Worm (Caenorhabditis elegans) whole organism, young adult: ENCODE data around the gene C34B4.5.
A peak's percentile ranks its signal among the peaks of the same experiment; 100 is the strongest.

Experiments
- B0019.2 ChIP-seq: fragments of 200-800 bp; sonication (Bioruptor generic); conservative IDR thresholded peaks from 2 replicates; pipeline ENCODE4 v1.3.6; 2022; ENCODE audit warnings: missing genetic modification reagents, missing genetic modification characterization, missing compliant biosample characterization
- B0261.1 ChIP-seq: sonication (generic microtip); optimal IDR thresholded peaks from 2 replicates; lab custom pipeline; 2016; ENCODE audit warnings: mild to moderate bottlenecking, missing genetic modification characterization, moderate library complexity, missing compliant biosample characterization
- B0336.3 ChIP-seq: fragments of 200-800 bp; sonication (Bioruptor generic); IDR thresholded peaks from 2 replicates; pipeline ENCODE4 v1.3.6; 2022; ENCODE audit warnings: missing genetic modification characterization, missing compliant biosample characterization
- D2030.7 ChIP-seq: fragments of 200-800 bp; sonication (Bioruptor generic); IDR thresholded peaks from 2 replicates; pipeline ENCODE4 v1.3.6; 2022; ENCODE audit warnings: missing genetic modification reagents, missing genetic modification characterization, missing compliant biosample characterization
- F10E7.11 ChIP-seq: sonication (generic microtip); optimal IDR thresholded peaks from 2 replicates; lab custom pipeline; 2017; ENCODE audit warnings: mild to moderate bottlenecking, missing genetic modification characterization, moderate library complexity, missing compliant biosample characterization
- F23B12.7 ChIP-seq: sonication (generic microtip); optimal IDR thresholded peaks from 2 replicates; lab custom pipeline; 2017; ENCODE audit warnings: missing genetic modification characterization, mild to moderate bottlenecking, missing compliant biosample characterization, antibody characterized with exemption, moderate library complexity; ENCODE audit not compliant: insufficient read depth
- F33H1.4 ChIP-seq: fragments of 200-800 bp; sonication (Bioruptor generic); IDR thresholded peaks from 2 replicates; pipeline ENCODE4 v1.3.6; 2022; ENCODE audit warnings: missing genetic modification reagents, missing genetic modification characterization, missing compliant biosample characterization
- K11D2.4 ChIP-seq: fragments of 200-800 bp; sonication (Bioruptor generic); IDR thresholded peaks from 2 replicates; pipeline ENCODE4 v1.3.6; 2022; ENCODE audit warnings: missing genetic modification reagents, missing genetic modification characterization, missing compliant biosample characterization
- K12H6.12 ChIP-seq: fragments of 200-800 bp; sonication (Bioruptor generic); optimal IDR thresholded peaks from 2 replicates; lab custom pipeline; 2018; ENCODE audit warnings: mild to moderate bottlenecking, missing genetic modification characterization, missing compliant biosample characterization
- Y79H2A.3 ChIP-seq: fragments of 200-800 bp; sonication (Bioruptor generic); conservative IDR thresholded peaks from 2 replicates; pipeline ENCODE4 v1.3.6; 2022; ENCODE audit warnings: missing genetic modification reagents, missing genetic modification characterization, missing compliant biosample characterization
- Y95B8A.8 ChIP-seq: fragments of 200-800 bp; sonication (Bioruptor generic); IDR thresholded peaks from 2 replicates; pipeline ENCODE4 v1.3.6; 2022; ENCODE audit warnings: missing genetic modification reagents, missing genetic modification characterization, missing compliant biosample characterization
- aptf-2 ChIP-seq: fragments of 200-800 bp; sonication (Bioruptor generic); conservative IDR thresholded peaks from 2 replicates; pipeline ENCODE4 v1.3.6; 2022; ENCODE audit warnings: missing genetic modification reagents, missing genetic modification characterization, missing compliant biosample characterization
- athp-1 ChIP-seq: sonication (generic microtip); optimal IDR thresholded peaks from 2 replicates; lab custom pipeline; 2017; ENCODE audit warnings: mild to moderate bottlenecking, missing genetic modification characterization, missing compliant biosample characterization
- ccch-3 ChIP-seq: fragments of 200-800 bp; sonication (Bioruptor generic); optimal IDR thresholded peaks from 2 replicates; lab custom pipeline; 2018; ENCODE audit warnings: mild to moderate bottlenecking, missing genetic modification characterization, missing compliant biosample characterization
- ceh-58 ChIP-seq: fragments of 200-800 bp; sonication (Bioruptor generic); IDR thresholded peaks from 2 replicates; pipeline ENCODE4 v1.3.6; 2022; ENCODE audit warnings: missing genetic modification characterization, missing compliant biosample characterization
- chd-7 ChIP-seq: sonication (generic microtip); optimal IDR thresholded peaks from 2 replicates; lab custom pipeline; 2016; ENCODE audit warnings: mild to moderate bottlenecking, missing genetic modification characterization, moderate library complexity, missing compliant biosample characterization
- die-1 ChIP-seq: sonication (generic microtip); optimal IDR thresholded peaks from 2 replicates; lab custom pipeline; 2016; ENCODE audit warnings: missing genotype, mild to moderate bottlenecking, missing genetic modification characterization, missing compliant biosample characterization
- dpl-1 ChIP-seq: fragments of 150-350 bp; optimal IDR thresholded peaks from 2 replicates; lab custom pipeline; 2014; ENCODE audit warnings: missing biosample characterization, missing genetic modification reagents, missing genetic modification characterization
- efl-1 ChIP-seq: fragments of 150-350 bp; optimal IDR thresholded peaks from 2 replicates; lab custom pipeline; 2014; ENCODE audit warnings: missing biosample characterization, missing genetic modification reagents, missing genetic modification characterization
- ets-4 ChIP-seq: fragments of 200-800 bp; sonication (Bioruptor generic); optimal IDR thresholded peaks from 2 replicates; lab custom pipeline; 2018; ENCODE audit warnings: mild to moderate bottlenecking, missing genetic modification characterization, missing compliant biosample characterization
- hmg-20 ChIP-seq: fragments of 200-800 bp; sonication (Bioruptor generic); IDR thresholded peaks from 2 replicates; pipeline ENCODE4 v1.3.6; 2022; ENCODE audit warnings: missing genetic modification reagents, missing genetic modification characterization, missing compliant biosample characterization
- lag-1 ChIP-seq: fragments of 200-800 bp; sonication (Bioruptor generic); IDR thresholded peaks from 2 replicates; pipeline ENCODE4 v1.3.6; 2022; ENCODE audit warnings: missing genetic modification reagents, missing genetic modification characterization, missing compliant biosample characterization
- let-526 ChIP-seq: fragments of 200-800 bp; sonication (Bioruptor generic); IDR thresholded peaks from 2 replicates; pipeline ENCODE4 v1.3.6; 2022; ENCODE audit warnings: missing genetic modification reagents, missing genetic modification characterization, missing compliant biosample characterization
- lin-40 ChIP-seq: sonication (generic microtip); optimal IDR thresholded peaks from 2 replicates; lab custom pipeline; 2016; ENCODE audit warnings: missing genetic modification characterization, mild to moderate bottlenecking, missing compliant biosample characterization, missing genotype, missing genetic modification reagents
- lin-54 ChIP-seq: fragments of 200-800 bp; sonication (Bioruptor generic); optimal IDR thresholded peaks from 2 replicates; lab custom pipeline; 2018; ENCODE audit warnings: mild to moderate bottlenecking, missing genetic modification characterization, missing compliant biosample characterization
- lsl-1 ChIP-seq: fragments of 200-800 bp; sonication (Bioruptor generic); optimal IDR thresholded peaks from 2 replicates; lab custom pipeline; 2018; ENCODE audit warnings: mild to moderate bottlenecking, missing genetic modification characterization, moderate library complexity, missing compliant biosample characterization
- madf-3 ChIP-seq: fragments of 200-800 bp; sonication (Bioruptor generic); IDR thresholded peaks from 2 replicates; pipeline ENCODE4 v1.3.6; 2022; ENCODE audit warnings: missing genetic modification reagents, missing genetic modification characterization, missing compliant biosample characterization
- mcd-1 ChIP-seq: fragments of 200-800 bp; sonication (Bioruptor generic); IDR thresholded peaks from 2 replicates; pipeline ENCODE4 v1.3.6; 2022; ENCODE audit warnings: missing genetic modification reagents, missing genetic modification characterization, missing compliant biosample characterization
- mel-28 ChIP-seq: sonication (generic microtip); optimal IDR thresholded peaks from 2 replicates; lab custom pipeline; 2016; ENCODE audit warnings: borderline replicate concordance, mild to moderate bottlenecking, missing genetic modification characterization, missing compliant biosample characterization
- nfya-1 ChIP-seq: sonication (generic microtip); optimal IDR thresholded peaks from 2 replicates; lab custom pipeline; 2017; ENCODE audit warnings: antibody characterized with exemption, missing compliant biosample characterization, missing genetic modification characterization, borderline replicate concordance; ENCODE audit not compliant: insufficient read depth
- nfya-2 ChIP-seq: fragments of 200-800 bp; sonication (Bioruptor generic); IDR thresholded peaks from 2 replicates; pipeline ENCODE4 v1.3.6; 2022; ENCODE audit warnings: missing genetic modification reagents, missing genetic modification characterization, missing compliant biosample characterization
- nfyb-1 ChIP-seq: fragments of 200-800 bp; sonication (Bioruptor generic); IDR thresholded peaks from 2 replicates; pipeline ENCODE4 v1.3.6; 2022; ENCODE audit warnings: missing genetic modification reagents, missing genetic modification characterization, missing compliant biosample characterization
- nhr-27 ChIP-seq: fragments of 200-800 bp; sonication (Bioruptor generic); optimal IDR thresholded peaks from 2 replicates; lab custom pipeline; 2018; ENCODE audit warnings: mild to moderate bottlenecking, missing genetic modification characterization, moderate library complexity, missing compliant biosample characterization
- somi-1 ChIP-seq: fragments of 200-800 bp; sonication (Bioruptor generic); optimal IDR thresholded peaks from 2 replicates; lab custom pipeline; 2018; ENCODE audit warnings: mild to moderate bottlenecking, missing genetic modification characterization, missing compliant biosample characterization
- sptf-2 ChIP-seq: fragments of 200-800 bp; sonication (Bioruptor generic); optimal IDR thresholded peaks from 2 replicates; lab custom pipeline; 2018; ENCODE audit warnings: mild to moderate bottlenecking, missing genetic modification characterization, missing compliant biosample characterization
- tlf-1 ChIP-seq: fragments of 200-800 bp; sonication (Bioruptor generic); optimal IDR thresholded peaks from 2 replicates; lab custom pipeline; 2018; ENCODE audit warnings: mild to moderate bottlenecking, missing genetic modification characterization, missing compliant biosample characterization
- zim-3 ChIP-seq: sonication (generic microtip); optimal IDR thresholded peaks from 2 replicates; lab custom pipeline; 2017; ENCODE audit warnings: mild to moderate bottlenecking, missing genetic modification characterization, moderate library complexity, missing compliant biosample characterization
- ztf-25 ChIP-seq: fragments of 200-800 bp; sonication (Bioruptor generic); IDR thresholded peaks from 2 replicates; pipeline ENCODE4 v1.3.6; 2022; ENCODE audit warnings: missing genetic modification reagents, missing genetic modification characterization, missing compliant biosample characterization

The C34B4.5 gene

DNA sequence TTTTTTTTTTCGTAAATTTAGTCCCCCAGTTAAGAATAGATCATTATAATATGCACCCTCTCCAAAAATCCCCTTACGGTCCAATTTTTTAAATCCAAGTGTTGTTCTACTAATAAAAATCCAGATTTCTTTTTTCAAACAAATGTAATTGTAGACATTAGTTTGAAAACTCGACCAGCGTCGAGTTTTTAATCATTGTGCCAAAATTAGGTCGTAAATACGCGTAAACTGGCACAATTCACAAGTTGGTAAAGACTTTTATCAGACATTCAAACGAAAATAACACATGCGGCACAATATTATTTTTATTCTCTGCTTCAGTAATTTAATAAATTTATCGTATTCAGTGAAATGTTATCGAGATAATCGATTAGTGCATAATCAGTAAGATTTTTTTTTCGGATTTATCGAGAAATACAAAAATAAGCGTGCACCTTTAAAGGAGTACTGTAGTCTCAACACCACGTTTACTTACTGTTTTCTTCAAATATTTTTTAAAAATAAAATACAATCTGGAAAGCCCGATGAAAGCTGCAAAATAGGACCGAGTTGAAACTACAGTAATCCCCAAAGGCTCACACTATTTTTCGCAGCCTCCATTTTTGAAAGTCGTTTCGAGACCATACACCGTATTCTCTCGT lies 5.5 kb upstream of the C34B4.5 start, which contains the start of gene C34B4.4 (continued):
- TF ChIP-seq ztf-25 (GFP tag; lab: Robert Waterston, UW), result no peak
- peak; percentile 60 for TF ChIP-seq zim-3
- peak; percentile 2 for TF ChIP-seq chd-7 (tag; lab: Kevin White, UChicago)
- no peak for TF ChIP-seq D2030.7 (GFP tag; lab: Robert Waterston, UW)
- no peak for TF ChIP-seq mcd-1 (GFP tag; lab: Robert Waterston, UW)
- no peak for TF ChIP-seq Y95B8A.8 (GFP tag; lab: Robert Waterston, UW)
- TF ChIP-seq B0019.2 (GFP tag; lab: Robert Waterston, UW), result no peak
- TF ChIP-seq Y79H2A.3 (GFP tag; lab: Robert Waterston, UW), result no peak
- no peak for TF ChIP-seq ccch-3 (GFP tag; lab: Kevin White, UChicago)
- no peak for TF ChIP-seq F23B12.7 (tag; lab: Kevin White, UChicago)
- no peak for TF ChIP-seq madf-3 (GFP tag; lab: Robert Waterston, UW)
- no peak for TF ChIP-seq mel-28
- peak; percentile 15 for TF ChIP-seq athp-1 (tag; lab: Kevin White, UChicago)
- no peak for TF ChIP-seq efl-1 (GFP tag; lab: Kevin White, UChicago)
- no peak for TF ChIP-seq lin-54 (GFP tag; lab: Kevin White, UChicago)
- TF ChIP-seq tlf-1 (GFP tag; lab: Kevin White, UChicago), result peak; percentile 37
- TF ChIP-seq K12H6.12, result peak; percentile 47
- peak; percentile 58 for TF ChIP-seq F10E7.11 (tag; lab: Kevin White, UChicago)
- no peak for TF ChIP-seq die-1
- no peak for TF ChIP-seq K11D2.4 (GFP tag; lab: Robert Waterston, UW)
- no peak for TF ChIP-seq ceh-58 (GFP tag; lab: Robert Waterston, UW)
- TF ChIP-seq sptf-2 (GFP tag; lab: Kevin White, UChicago), result no peak
- no peak for TF ChIP-seq B0261.1 (tag; lab: Kevin White, UChicago)
- TF ChIP-seq nfya-1 (tag; lab: Kevin White, UChicago), result no peak
- no peak for TF ChIP-seq ets-4 (GFP tag; lab: Kevin White, UChicago)
- TF ChIP-seq dpl-1, result no peak
- no peak for TF ChIP-seq F33H1.4 (GFP tag; lab: Robert Waterston, UW)
- TF ChIP-seq, all 124 proteins: peak for 13

- TF ChIP-seq aptf-2, result no peak
- no peak for TF ChIP-seq lin-40 (tag; lab: Kevin White, UChicago)
- TF ChIP-seq hmg-20, result no peak
- no peak for TF ChIP-seq lsl-1 (GFP tag; lab: Kevin White, UChicago)
- TF ChIP-seq B0336.3 (GFP tag; lab: Robert Waterston, UW), result no peak
- no peak for TF ChIP-seq let-526 (GFP tag; lab: Robert Waterston, UW)
- TF ChIP-seq somi-1 (GFP tag; lab: Kevin White, UChicago), result no peak
- no peak for TF ChIP-seq nfyb-1 (GFP tag; lab: Robert Waterston, UW)
- TF ChIP-seq lag-1, result no peak
- no peak for TF ChIP-seq ztf-25 (GFP tag; lab: Robert Waterston, UW)
- TF ChIP-seq ccch-3 (GFP tag; lab: Kevin White, UChicago), result no peak
- no peak for TF ChIP-seq nfya-2
- no peak for TF ChIP-seq nhr-27 (tag; lab: Kevin White, UChicago)
These were observed 3.4 kb upstream of the C34B4.5 start, which contains the start of gene lurp-4 for ce11 chrV:13092349-13092748. lurp-4 (plus strand) TSS chrV:13092649.
